Fruit fly (Drosophila melanogaster) whole organism, pupa: Measurements from ENCODE around the gene Abcd1.

Source experiments
- CG10348 ChIP-seq: fragments of 200-800 bp; sonication (Bioruptor generic); IDR thresholded peaks from 2 replicates; pipeline ENCODE4 v1.3.6; 2022; ENCODE audit warnings: missing biosample characterization, missing genetic modification characterization
- CG34367 ChIP-seq: fragments of 200-800 bp; sonication (Bioruptor generic); optimal IDR thresholded peaks from 2 replicates; lab custom pipeline; 2018; ENCODE audit warnings: missing biosample characterization, mild to moderate bottlenecking, missing genetic modification characterization
- D1 ChIP-seq: fragments of 200-800 bp; sonication (Bioruptor generic); optimal IDR thresholded peaks from 2 replicates; lab custom pipeline; 2018; ENCODE audit warnings: missing biosample characterization, mild to moderate bottlenecking, missing genetic modification characterization, moderate library complexity
- rn ChIP-seq: fragments of 200-800 bp; sonication (Bioruptor generic); IDR thresholded peaks from 2 replicates; pipeline ENCODE4 v1.3.6; 2022; ENCODE audit warnings: missing biosample characterization, missing genetic modification characterization

DNA sequence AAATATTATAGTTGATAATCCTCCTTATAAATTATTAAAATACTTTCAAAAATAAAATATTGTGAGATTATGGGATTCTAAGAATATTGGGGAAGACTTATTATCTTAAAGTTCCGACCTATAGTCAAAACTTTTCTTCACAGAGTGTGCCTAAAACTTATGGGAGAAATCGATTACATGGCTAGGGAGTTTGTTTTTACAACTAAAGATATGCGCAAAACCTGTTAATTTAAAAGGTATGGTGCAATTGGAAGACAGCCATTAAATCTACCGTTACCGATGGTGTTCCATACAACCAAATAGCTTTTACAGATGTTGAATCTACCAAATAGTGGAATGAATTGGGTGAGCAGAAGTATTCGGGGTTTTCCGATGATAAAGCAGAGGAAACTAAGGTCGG, 18.4 kb downstream of the Abcd1 start, which contains the start of gene CG33978:
- no peak for TF ChIP-seq CG34367 (tag; lab: Kevin White, UChicago)
- TF ChIP-seq CG10348 (GFP tag; lab: Robert Waterston, UW) = no peak
- TF ChIP-seq rn = no peak
- peak; percentile 15 for TF ChIP-seq D1 (tag; lab: Kevin White, UChicago)
